Fruit fly (Drosophila melanogaster) whole organism, embryonic: Measurements from ENCODE around the gene CG31174.
A peak's percentile ranks its signal among the peaks of the same experiment; 100 is the strongest.

Experiments used
- Atf-2 ChIP-seq: fragments of 200-800 bp; sonication (Bioruptor generic); optimal IDR thresholded peaks from 2 replicates; lab custom pipeline; 2016; ENCODE audit warnings: missing biosample characterization, missing genetic modification characterization
- B-H1 ChIP-seq: fragments of 200-800 bp; sonication (Bioruptor generic); IDR thresholded peaks from 3 replicates; pipeline ENCODE4 v1.3.6; 2022; ENCODE audit warnings: missing biosample characterization, missing genetic modification characterization
- Bgb ChIP-seq: fragments of 200-800 bp; sonication (Bioruptor generic); IDR thresholded peaks from 2 replicates; pipeline ENCODE4 v1.3.6; 2022; ENCODE audit warnings: missing biosample characterization, missing genetic modification characterization; ENCODE audit not compliant: partially characterized antibody
- CG14014 ChIP-seq: fragments of 200-800 bp; sonication (Bioruptor generic); IDR thresholded peaks from 2 replicates; pipeline ENCODE4 v1.3.6; 2022; ENCODE audit warnings: missing biosample characterization, missing genetic modification characterization
- CG14860 ChIP-seq: fragments of 200-800 bp; sonication (Bioruptor generic); IDR thresholded peaks from 3 replicates; pipeline ENCODE4 v1.3.6; 2022; ENCODE audit warnings: missing biosample characterization, missing genetic modification characterization; ENCODE audit not compliant: partially characterized antibody
- CG1602 ChIP-seq: fragments of 200-800 bp; sonication (Bioruptor generic); optimal IDR thresholded peaks from 3 replicates; lab custom pipeline; 2016; ENCODE audit warnings: missing biosample characterization, missing genetic modification characterization
- CG17912 ChIP-seq: fragments of 200-800 bp; sonication (Bioruptor generic); optimal IDR thresholded peaks from 2 replicates; lab custom pipeline; 2018; ENCODE audit warnings: missing biosample characterization, mild to moderate bottlenecking, missing genetic modification characterization
- CG1792 ChIP-seq: fragments of 200-800 bp; sonication (Bioruptor generic); optimal IDR thresholded peaks from 2 replicates; lab custom pipeline; 2016; ENCODE audit warnings: missing biosample characterization, missing genetic modification characterization
- CG18764 ChIP-seq: fragments of 200-800 bp; sonication (Bioruptor generic); optimal IDR thresholded peaks from 3 replicates; lab custom pipeline; 2016; ENCODE audit warnings: missing biosample characterization, missing genetic modification characterization
- CG2129 ChIP-seq: fragments of 200-800 bp; sonication (Bioruptor generic); IDR thresholded peaks from 2 replicates; pipeline ENCODE4 v1.3.6; 2022; ENCODE audit warnings: missing biosample characterization, missing genetic modification characterization; ENCODE audit not compliant: partially characterized antibody
- CG3281 ChIP-seq: fragments of 200-800 bp; sonication (Bioruptor generic); optimal IDR thresholded peaks from 3 replicates; lab custom pipeline; 2017; ENCODE audit warnings: missing biosample characterization, mild to moderate bottlenecking, missing genetic modification characterization
- CG34422 ChIP-seq: fragments of 200-800 bp; sonication (Bioruptor generic); IDR thresholded peaks from 3 replicates; pipeline ENCODE4 v1.3.6; 2022; ENCODE audit warnings: missing biosample characterization, missing genetic modification characterization
- CG3726 ChIP-seq: fragments of 200-800 bp; sonication (Bioruptor generic); IDR thresholded peaks from 3 replicates; pipeline ENCODE4, ENCODE4 v1.3.6; 2022; ENCODE audit warnings: missing biosample characterization, missing genetic modification characterization
- CG6254 ChIP-seq: fragments of 200-800 bp; sonication (Bioruptor generic); optimal IDR thresholded peaks from 3 replicates; lab custom pipeline; 2017; ENCODE audit warnings: mild to moderate bottlenecking, missing biosample characterization, missing genetic modification reagents, missing genetic modification characterization
- CG6654 ChIP-seq: fragments of 200-800 bp; sonication (Bioruptor generic); optimal IDR thresholded peaks from 2 replicates; lab custom pipeline; 2017; ENCODE audit warnings: missing biosample characterization, mild to moderate bottlenecking, missing genetic modification characterization
- CG6765 ChIP-seq: fragments of 200-800 bp; sonication (Bioruptor generic); optimal IDR thresholded peaks from 3 replicates; lab custom pipeline; 2017; ENCODE audit warnings: missing biosample characterization, mild to moderate bottlenecking, missing genetic modification characterization
- CG6791 ChIP-seq: fragments of 200-800 bp; sonication (Bioruptor generic); IDR thresholded peaks from 3 replicates; pipeline ENCODE4 v1.3.6; 2022; ENCODE audit warnings: missing biosample characterization, missing genetic modification characterization; ENCODE audit not compliant: partially characterized antibody
- CG8290 ChIP-seq, 3 experiments: fragments of 200-800 bp; sonication (Bioruptor generic); optimal IDR thresholded peaks; 2 replicates each; lab custom pipeline; 2016 to 2019; ENCODE audit warnings: missing biosample characterization in 3 of 3, missing genetic modification characterization in 3 of 3, mild to moderate bottlenecking in 2 of 3, moderate library complexity in 1 of 3
- CG8359 ChIP-seq: fragments of 200-800 bp; sonication (Bioruptor generic); optimal IDR thresholded peaks from 2 replicates; lab custom pipeline; 2017; ENCODE audit warnings: missing biosample characterization, mild to moderate bottlenecking, missing genetic modification characterization, borderline replicate concordance
- CTCF ChIP-seq: fragments of 200-800 bp; sonication (Bioruptor generic); optimal IDR thresholded peaks from 2 replicates; lab custom pipeline; 2017; ENCODE audit warnings: missing biosample characterization, mild to moderate bottlenecking, missing genetic modification characterization, moderate library complexity
- Dip3 ChIP-seq: fragments of 200-800 bp; sonication (Bioruptor generic); optimal IDR thresholded peaks from 3 replicates; lab custom pipeline; 2016; ENCODE audit warnings: missing biosample characterization, missing genetic modification characterization
- Dref ChIP-seq: fragments of 200-800 bp; sonication (Bioruptor generic); IDR thresholded peaks from 2 replicates; pipeline ENCODE4 v1.3.6; 2022; ENCODE audit warnings: missing biosample characterization, missing genetic modification characterization
- Elba2 ChIP-seq: fragments of 200-800 bp; sonication (Bioruptor generic); optimal IDR thresholded peaks from 3 replicates; lab custom pipeline; 2016; ENCODE audit warnings: missing biosample characterization, missing genetic modification characterization
- Gsc ChIP-seq: fragments of 200-800 bp; sonication (Bioruptor generic); IDR thresholded peaks from 2 replicates; pipeline ENCODE4 v1.3.6; 2022; ENCODE audit warnings: missing biosample characterization, missing genetic modification characterization
- Hmr ChIP-seq: fragments of 200-800 bp; sonication (Bioruptor generic); optimal IDR thresholded peaks from 3 replicates; lab custom pipeline; 2017; ENCODE audit warnings: mild to moderate bottlenecking, missing biosample characterization, missing genetic modification reagents, missing genetic modification characterization
- Lpt ChIP-seq: fragments of >200 bp; optimal IDR thresholded peaks from 2 replicates; lab custom pipeline; 2018; ENCODE audit warnings: missing biosample characterization, missing genetic modification characterization
- Mrtf ChIP-seq: fragments of 200-800 bp; sonication (Bioruptor generic); IDR thresholded peaks from 3 replicates; pipeline ENCODE4 v1.3.6; 2022; ENCODE audit warnings: missing biosample characterization, missing genetic modification characterization
- Sox100B ChIP-seq: fragments of 200-800 bp; sonication (Bioruptor generic); optimal IDR thresholded peaks from 3 replicates; lab custom pipeline; 2018; ENCODE audit warnings: missing biosample characterization, mild to moderate bottlenecking, missing genetic modification characterization
- br ChIP-seq: fragments of >200 bp; optimal IDR thresholded peaks from 2 replicates; lab custom pipeline; 2017
- caup ChIP-seq: fragments of 200-800 bp; sonication (Bioruptor generic); optimal IDR thresholded peaks from 3 replicates; lab custom pipeline; 2017; ENCODE audit warnings: missing biosample characterization, mild to moderate bottlenecking, missing genetic modification characterization, moderate library complexity; ENCODE audit not compliant: severe bottlenecking
- chinmo ChIP-seq: fragments of 200-800 bp; sonication (Bioruptor generic); IDR thresholded peaks from 4 replicates; pipeline ENCODE4 v1.3.6; 2022; ENCODE audit warnings: missing biosample characterization, missing genetic modification characterization; ENCODE audit not compliant: partially characterized antibody
- crp ChIP-seq, 2 experiments: fragments of 200-800 bp; sonication (Bioruptor generic); optimal IDR thresholded peaks; 2 replicates in 1 of 2; 3 replicates in 1 of 2; lab custom pipeline; 2017; ENCODE audit warnings: missing biosample characterization in 2 of 2, missing genetic modification characterization in 2 of 2, mild to moderate bottlenecking in 1 of 2, moderate library complexity in 1 of 2
- dati ChIP-seq: fragments of 200-800 bp; sonication (Bioruptor generic); IDR thresholded peaks from 2 replicates; pipeline ENCODE4 v1.3.6; 2022; ENCODE audit warnings: missing biosample characterization, missing genetic modification characterization
- dmrt99B ChIP-seq: fragments of 200-800 bp; sonication (Bioruptor generic); optimal IDR thresholded peaks from 2 replicates; lab custom pipeline; 2018; ENCODE audit warnings: missing biosample characterization, mild to moderate bottlenecking, missing genetic modification characterization, moderate library complexity
- emc ChIP-seq: fragments of 200-800 bp; sonication (Bioruptor generic); optimal IDR thresholded peaks from 2 replicates; lab custom pipeline; 2016; ENCODE audit warnings: missing biosample characterization, missing genetic modification characterization
- fd64A ChIP-seq: fragments of 200-800 bp; sonication (Bioruptor generic); optimal IDR thresholded peaks from 3 replicates; lab custom pipeline; 2018; ENCODE audit warnings: missing biosample characterization, mild to moderate bottlenecking, missing genetic modification characterization
- ftz-f1 ChIP-seq: fragments of 200-800 bp; sonication (Bioruptor generic); optimal IDR thresholded peaks from 2 replicates; lab custom pipeline; 2016; ENCODE audit warnings: missing biosample characterization, missing genetic modification characterization
- gcm2 ChIP-seq: fragments of 200-800 bp; sonication (Bioruptor generic); optimal IDR thresholded peaks from 2 replicates; lab custom pipeline; 2016; ENCODE audit warnings: missing biosample characterization, missing genetic modification characterization
- gsb ChIP-seq: fragments of 200-800 bp; sonication (Bioruptor generic); IDR thresholded peaks from 2 replicates; pipeline ENCODE4 v1.3.6; 2022; ENCODE audit warnings: missing biosample characterization, missing genetic modification characterization
- gt ChIP-seq: fragments of 200-800 bp; sonication (Bioruptor generic); IDR thresholded peaks from 2 replicates; pipeline ENCODE4 v1.3.6; 2022; ENCODE audit warnings: missing biosample characterization, missing genetic modification characterization
- insv ChIP-seq, 2 experiments: fragments of 200-800 bp; sonication (Bioruptor generic); optimal IDR thresholded peaks; 3 replicates each; lab custom pipeline; 2016 to 2018; ENCODE audit warnings: missing biosample characterization in 2 of 2, missing genetic modification characterization in 2 of 2
- inv ChIP-seq: fragments of 200-800 bp; sonication (Bioruptor generic); IDR thresholded peaks from 2 replicates; pipeline ENCODE4 v1.3.6; 2022; ENCODE audit warnings: missing biosample characterization, missing genetic modification characterization; ENCODE audit not compliant: partially characterized antibody
- luna ChIP-seq: fragments of 200-800 bp; sonication (Bioruptor generic); optimal IDR thresholded peaks from 2 replicates; lab custom pipeline; 2016; ENCODE audit warnings: missing biosample characterization, missing genetic modification characterization
- maf-S ChIP-seq: fragments of 200-800 bp; sonication (Bioruptor generic); optimal IDR thresholded peaks from 2 replicates; lab custom pipeline; 2016; ENCODE audit warnings: missing biosample characterization, missing genetic modification characterization
- nmo ChIP-seq: fragments of 200-800 bp; sonication (Bioruptor generic); optimal IDR thresholded peaks from 2 replicates; lab custom pipeline; 2018; ENCODE audit warnings: missing biosample characterization, mild to moderate bottlenecking, missing genetic modification characterization, moderate library complexity
- p53 ChIP-seq: fragments of 200-800 bp; sonication (Bioruptor generic); optimal IDR thresholded peaks from 2 replicates; lab custom pipeline; 2016; ENCODE audit warnings: missing biosample characterization, missing genetic modification characterization
- pnt ChIP-seq: fragments of 200-800 bp; sonication (Bioruptor generic); optimal IDR thresholded peaks from 3 replicates; lab custom pipeline; 2016; ENCODE audit warnings: missing biosample characterization, missing genetic modification characterization
- ranshi ChIP-seq: fragments of 200-800 bp; sonication (Bioruptor generic); IDR thresholded peaks from 2 replicates; pipeline ENCODE4 v1.3.6; 2022; ENCODE audit warnings: missing biosample characterization, missing genetic modification characterization
- sug ChIP-seq: fragments of 200-800 bp; optimal IDR thresholded peaks from 2 replicates; lab custom pipeline; 2019; ENCODE audit warnings: missing biosample characterization, mild to moderate bottlenecking, missing genetic modification characterization, moderate library complexity

The CG31174 gene

DNA sequence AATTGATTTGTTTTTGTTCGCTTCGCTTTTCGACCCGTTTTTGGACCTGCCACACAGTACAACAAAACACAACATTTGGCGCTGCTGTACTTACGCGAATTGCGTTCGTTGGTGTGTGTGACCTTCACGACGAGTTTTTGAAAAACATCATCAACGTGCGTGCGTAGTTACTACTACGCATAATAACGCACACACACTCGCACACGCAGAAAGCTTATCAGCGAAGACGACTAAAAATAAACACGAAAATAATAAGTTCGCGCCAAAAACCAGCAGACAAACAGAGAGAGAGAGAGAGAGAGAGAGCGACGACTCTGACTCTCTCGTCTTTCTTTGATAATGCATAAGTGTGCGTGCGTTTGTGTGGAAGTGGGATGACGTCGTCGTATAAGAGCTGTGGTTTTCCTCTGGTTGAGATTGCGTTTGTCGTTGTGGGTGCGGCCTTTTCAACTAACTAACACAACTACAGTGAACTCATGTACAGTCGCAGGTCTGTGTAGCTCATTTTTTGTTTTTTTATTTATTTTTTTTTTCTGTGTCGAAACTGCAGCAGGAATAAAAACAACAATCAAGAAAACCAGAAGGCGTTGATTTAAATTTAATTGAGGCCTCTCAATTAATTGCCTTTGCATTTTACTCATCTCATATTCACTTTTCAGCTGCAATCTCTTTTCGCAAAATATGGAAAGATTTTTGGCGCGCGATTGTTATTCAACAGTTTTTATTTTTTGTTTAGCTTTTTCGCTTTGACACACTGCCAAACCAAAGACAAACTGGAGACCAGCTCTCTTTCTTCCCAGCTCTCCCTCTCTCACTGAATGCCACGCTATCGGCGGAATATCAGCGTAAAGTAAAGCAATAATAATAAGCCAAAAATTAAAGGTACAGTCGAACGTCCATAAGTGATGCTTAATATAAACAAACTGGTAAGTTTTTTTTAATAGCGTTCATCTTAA lies 15.4 kb downstream of the CG31174 start (continued):
- TF ChIP-seq insv (GFP tag; optimal IDR thresholded peaks at IDR 0.05; lab: Kevin White, UChicago), result peak in 1 of 2 experiments; percentile 60
- no peak for TF ChIP-seq CG2129 (GFP tag; lab: Robert Waterston, UW)
- no peak for TF ChIP-seq CG6654 (GFP tag; lab: Kevin White, UChicago)
- TF ChIP-seq Dip3 (GFP tag; lab: Kevin White, UChicago), result no peak
- no peak for TF ChIP-seq CTCF (GFP tag; lab: Kevin White, UChicago)
- no peak for TF ChIP-seq CG6791 (GFP tag; lab: Robert Waterston, UW)
- TF ChIP-seq nmo (GFP tag; lab: Kevin White, UChicago), result no peak
- no peak for TF ChIP-seq Elba2 (GFP tag; lab: Kevin White, UChicago)
- TF ChIP-seq dati (GFP tag; lab: Robert Waterston, UW), result no peak
- no peak for TF ChIP-seq pnt (GFP tag; lab: Kevin White, UChicago)
- TF ChIP-seq gcm2 (GFP tag; lab: Kevin White, UChicago), result no peak
- TF ChIP-seq luna (GFP tag; lab: Kevin White, UChicago), result no peak
- TF ChIP-seq dmrt99B (tag; lab: Kevin White, UChicago), result peak; percentile 17
- TF ChIP-seq Lpt (GFP tag; lab: Kevin White, UChicago), result peak; percentile 67
- TF ChIP-seq ranshi (GFP tag; lab: Robert Waterston, UW), result no peak
- no peak for TF ChIP-seq caup (GFP tag; lab: Kevin White, UChicago)
- TF ChIP-seq Dref (GFP tag; lab: Robert Waterston, UW), result no peak
- TF ChIP-seq maf-S (GFP tag; lab: Kevin White, UChicago), result no peak
- TF ChIP-seq CG6765, result no peak
- TF ChIP-seq CG17912 (GFP tag; lab: Kevin White, UChicago), result no peak
- no peak for TF ChIP-seq CG8290 (GFP tag; optimal IDR thresholded peaks at IDR 0.05; lab: Kevin White, UChicago)
- TF ChIP-seq CG8290 (tag; optimal IDR thresholded peaks at IDR 0.05; lab: Kevin White, UChicago), result peak in 1 of 2 experiments; percentile 37
- no peak for TF ChIP-seq CG3726
- no peak for TF ChIP-seq B-H1 (GFP tag; lab: Robert Waterston, UW)
- no peak for TF ChIP-seq CG6254 (GFP tag; lab: Kevin White, UChicago)
- peak; percentile 28; the same call in 1 of the 2 replicates for TF ChIP-seq Bgb (GFP tag; lab: Robert Waterston, UW)
- TF ChIP-seq CG3281 (GFP tag; lab: Kevin White, UChicago), result peak; percentile 17
- TF ChIP-seq CG14860 (GFP tag; lab: Robert Waterston, UW), result no peak
- no peak for TF ChIP-seq emc (GFP tag; lab: Kevin White, UChicago)
- peak; percentile 44 for TF ChIP-seq sug (tag; lab: Kevin White, UChicago)
- TF ChIP-seq Atf-2 (GFP tag; lab: Kevin White, UChicago), result peak; percentile 5
- TF ChIP-seq ftz-f1 (GFP tag; lab: Kevin White, UChicago), result peak; percentile 96
- TF ChIP-seq CG1602 (GFP tag; lab: Kevin White, UChicago), result no peak
- TF ChIP-seq inv (GFP tag; lab: Robert Waterston, UW), result no peak
- TF ChIP-seq Gsc (GFP tag; lab: Robert Waterston, UW), result no peak
- TF ChIP-seq fd64A (GFP tag; lab: Kevin White, UChicago), result no peak
- no peak for TF ChIP-seq CG8359
- TF ChIP-seq Sox100B, result peak; percentile 5
- TF ChIP-seq Mrtf (GFP tag; lab: Robert Waterston, UW), result no peak
- no peak for TF ChIP-seq Hmr (GFP tag; lab: Kevin White, UChicago)
- no peak for TF ChIP-seq crp (GFP tag; optimal IDR thresholded peaks at IDR 0.05; lab: Kevin White, UChicago)
- peak; percentile 46; the same call in 1 of the 3 replicates for TF ChIP-seq CG34422
- TF ChIP-seq CG18764 (GFP tag; lab: Kevin White, UChicago), result no peak
- no peak for TF ChIP-seq p53 (GFP tag; lab: Kevin White, UChicago)
- no peak for TF ChIP-seq br (lab: Kevin White, UChicago)
- TF ChIP-seq chinmo, result peak; percentile 94
- no peak; the same call in 1 of the 2 replicates for TF ChIP-seq CG14014
- no peak for TF ChIP-seq gt (GFP tag; lab: Robert Waterston, UW)
- TF ChIP-seq gsb (GFP tag; lab: Robert Waterston, UW), result no peak
- no peak for TF ChIP-seq CG1792 (GFP tag; lab: Kevin White, UChicago)
